Fruit fly (Drosophila melanogaster): ENCODE results near the gene Osi16.

- no peak for TF ChIP-seq ttk (optimal IDR thresholded peaks at IDR 0.05)
- TF ChIP-seq insv (optimal IDR thresholded peaks at IDR 0.05), result no peak
- no peak for TF ChIP-seq psq (optimal IDR thresholded peaks at IDR 0.05)
- no peak for TF ChIP-seq Myc (optimal IDR thresholded peaks at IDR 0.05)
- no peak for TF ChIP-seq Sin3A (optimal IDR thresholded peaks at IDR 0.05)
Measured at dm6 chr3R:6287433-6287832, 17.6 kb upstream of the Osi16 start, which contains the start of gene CG15594.
